Fruit fly (Drosophila melanogaster): Measurements from ENCODE around the gene Bin1.
A peak's percentile ranks its signal among the peaks of the same experiment; 100 is the strongest.

Gene Bin1

dm6 chr3R:16203025-16203421 lies 13.7 kb upstream of the Bin1 start, which contains the start of the genes CG6126 and CG31287 (continued):
- TF ChIP-seq CG8632 (GFP tag; optimal IDR thresholded peaks at IDR 0.05) (no peak), Hr4 (GFP tag; optimal IDR thresholded peaks at IDR 0.05) (no peak), CG10669 (GFP tag; optimal IDR thresholded peaks at IDR 0.05) (no peak), salr (GFP tag; optimal IDR thresholded peaks at IDR 0.05) (no peak), CG6854 (GFP tag; optimal IDR thresholded peaks at IDR 0.05) (peak; percentile 34), CG3919 (GFP tag; optimal IDR thresholded peaks at IDR 0.05) (no peak), Blimp-1 (GFP tag; optimal IDR thresholded peaks at IDR 0.05) (no peak), pdm3 (GFP tag; optimal IDR thresholded peaks at IDR 0.05) (no peak), Sox14 (GFP tag; optimal IDR thresholded peaks at IDR 0.05) (no peak), Hr39 (GFP tag; optimal IDR thresholded peaks at IDR 0.05) (no peak), CG7368 (GFP tag; optimal IDR thresholded peaks at IDR 0.05) (no peak), dsx (GFP tag; optimal IDR thresholded peaks at IDR 0.05; ENCODE audit: poor library complexity, severe bottlenecking) (no peak), fd85E (GFP tag; optimal IDR thresholded peaks at IDR 0.05) (no peak), Hr38 (GFP tag; optimal IDR thresholded peaks at IDR 0.05) (no peak), CG15336 (GFP tag; IDR thresholded peaks at IDR 0.05) (0 out of 2 replicates have a peak, but pooled peaks have one; percentile 16), fd59A (GFP tag; optimal IDR thresholded peaks at IDR 0.05) (no peak), achi (GFP tag; optimal IDR thresholded peaks at IDR 0.05) (no peak), Lpt (GFP tag; optimal IDR thresholded peaks at IDR 0.05) (no peak), Sox102F (GFP tag; optimal IDR thresholded peaks at IDR 0.05) (no peak)

- TF ChIP-seq Eip78C (GFP tag) (peak; percentile 50), vri (GFP tag; optimal IDR thresholded peaks at IDR 0.05) (peak; percentile 17), svp (GFP tag) (peak; percentile 92), CG6163 (GFP tag; IDR thresholded peaks at IDR 0.05) (0 out of 3 replicates have a peak, but pooled peaks have one; percentile 20), CG6792 (GFP tag; optimal IDR thresholded peaks at IDR 0.05) (no peak)
These were observed 13.1 kb upstream of the Bin1 start for dm6 chr3R:16202335-16203024.

dm6 chr3R:16200497-16201019 lies 11.2 kb upstream of the Bin1 start:
- TF ChIP-seq CG11902 (GFP tag; optimal IDR thresholded peaks at IDR 0.05): no peak
- TF ChIP-seq CG1621 (tag; optimal IDR thresholded peaks at IDR 0.05): no peak
- TF ChIP-seq CG31627 (GFP tag; optimal IDR thresholded peaks at IDR 0.05): no peak
- no peak for TF ChIP-seq eg (GFP tag; IDR thresholded peaks at IDR 0.05)
- no peak for TF ChIP-seq ss (GFP tag; optimal IDR thresholded peaks at IDR 0.05)
- TF ChIP-seq CG16779 (tag; optimal IDR thresholded peaks at IDR 0.05): no peak
- no peak for TF ChIP-seq svp (GFP tag)
- TF ChIP-seq achi (GFP tag; optimal IDR thresholded peaks at IDR 0.05): no peak
- TF ChIP-seq dac (GFP tag; optimal IDR thresholded peaks at IDR 0.05): no peak
- no peak for TF ChIP-seq pdm3 (GFP tag; optimal IDR thresholded peaks at IDR 0.05)
- TF ChIP-seq salr (GFP tag; optimal IDR thresholded peaks at IDR 0.05): no peak
- no peak for TF ChIP-seq CG3032 (tag; optimal IDR thresholded peaks at IDR 0.05)
- TF ChIP-seq Blimp-1 (GFP tag; optimal IDR thresholded peaks at IDR 0.05): no peak
- no peak for TF ChIP-seq Gug (GFP tag; IDR thresholded peaks at IDR 0.05)
- TF ChIP-seq Sox15 (GFP tag; optimal IDR thresholded peaks at IDR 0.05): no peak

- no peak for TF ChIP-seq CG6808 (GFP tag; optimal IDR thresholded peaks at IDR 0.05)
- no peak for TF ChIP-seq dac (GFP tag; optimal IDR thresholded peaks at IDR 0.05)
- no peak for TF ChIP-seq CG3919 (GFP tag; optimal IDR thresholded peaks at IDR 0.05)
- no peak for TF ChIP-seq Smox (GFP tag; optimal IDR thresholded peaks at IDR 0.05)
- TF ChIP-seq fd85E (GFP tag; optimal IDR thresholded peaks at IDR 0.05): no peak
- no peak for TF ChIP-seq CG4318 (GFP tag; optimal IDR thresholded peaks at IDR 0.05)
- no peak for TF ChIP-seq CG15336 (GFP tag; IDR thresholded peaks at IDR 0.05)
- TF ChIP-seq Ets21C (GFP tag; optimal IDR thresholded peaks at IDR 0.05): no peak
- no peak for TF ChIP-seq CG3032 (tag; optimal IDR thresholded peaks at IDR 0.05)
- TF ChIP-seq Met (GFP tag; optimal IDR thresholded peaks at IDR 0.05): no peak
- no peak for TF ChIP-seq CG9139 (GFP tag; optimal IDR thresholded peaks at IDR 0.05)
- no peak for TF ChIP-seq fkh (GFP tag; optimal IDR thresholded peaks at IDR 0.05)
- TF ChIP-seq Sox14 (GFP tag; optimal IDR thresholded peaks at IDR 0.05): no peak
- no peak for TF ChIP-seq salr (GFP tag; optimal IDR thresholded peaks at IDR 0.05)
- no peak for TF ChIP-seq Eip78C (GFP tag)
- TF ChIP-seq CG34406 (GFP tag; optimal IDR thresholded peaks at IDR 0.05): no peak
- TF ChIP-seq Sox102F (GFP tag; optimal IDR thresholded peaks at IDR 0.05): no peak
- no peak for TF ChIP-seq CG6854 (GFP tag; optimal IDR thresholded peaks at IDR 0.05)
- TF ChIP-seq Hr38 (GFP tag; optimal IDR thresholded peaks at IDR 0.05): no peak
- no peak for TF ChIP-seq CG31627 (GFP tag; optimal IDR thresholded peaks at IDR 0.05)
These were observed 1.4 kb upstream of the Bin1 start for dm6 chr3R:16190782-16191181.

Measured in whole organism, prepupa.